Fruit fly (Drosophila melanogaster) S2 (cell line): ENCODE data around the gene CG10147.

Source experiments
- CG8478 ChIP-seq: fragments of >200 bp; optimal IDR thresholded peaks from 2 replicates; lab custom pipeline; 2018
- CTCF ChIP-seq, 2 experiments: fragments of >200 bp; optimal IDR thresholded peaks; 2 replicates each; lab custom pipeline; 2018

DNA sequence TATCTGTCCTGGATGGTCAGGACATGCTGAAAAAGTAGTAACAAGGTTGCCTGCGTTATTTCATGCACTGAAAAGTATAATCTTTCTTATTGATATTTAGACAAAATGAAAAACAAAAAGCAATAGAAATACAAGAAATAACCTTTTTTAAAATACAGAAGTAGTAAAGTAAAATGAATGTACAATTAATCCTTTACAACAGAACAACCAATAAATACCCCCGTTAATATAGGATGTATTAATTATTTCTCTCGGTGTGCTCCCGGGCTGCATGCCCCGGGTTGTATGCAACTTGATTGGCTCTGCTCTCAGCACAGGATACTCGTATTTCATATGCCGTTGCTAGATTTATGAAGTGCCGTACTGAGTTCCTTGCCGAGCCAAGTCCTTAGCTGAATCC, 10.4 kb upstream of the CG10147 start:
- TF ChIP-seq CG8478 (lab: Kevin White, UChicago): no peak
- no peak for TF ChIP-seq CTCF (optimal IDR thresholded peaks at IDR 0.05; lab: Kevin White, UChicago)
